Worm (Caenorhabditis elegans) whole organism, L3 larva: ENCODE measurements around the gene F13D12.10.
A peak's percentile ranks its signal among the peaks of the same experiment; 100 is the strongest.

ENCODE experiments used
- R02D3.7 ChIP-seq: fragments of 150-350 bp; optimal IDR thresholded peaks from 2 replicates; lab custom pipeline; 2014; ENCODE audit warnings: missing biosample characterization, missing genetic modification characterization
- ZK546.5 ChIP-seq: sonication (generic microtip); optimal IDR thresholded peaks from 2 replicates; lab custom pipeline; 2017; ENCODE audit warnings: missing biosample characterization, missing genetic modification characterization
- aly-2 ChIP-seq: fragments of 150-350 bp; optimal IDR thresholded peaks from 2 replicates; lab custom pipeline; 2014; ENCODE audit warnings: missing biosample characterization, missing genetic modification characterization
- ceh-16 ChIP-seq: sonication (generic microtip); optimal IDR thresholded peaks from 2 replicates; lab custom pipeline; 2017; ENCODE audit warnings: missing biosample characterization, missing genetic modification characterization
- ceh-28 ChIP-seq: fragments of 150-350 bp; optimal IDR thresholded peaks from 2 replicates; lab custom pipeline; 2014; ENCODE audit warnings: missing biosample characterization, missing genetic modification reagents, missing genetic modification characterization
- ceh-82 ChIP-seq: fragments of 150-350 bp; optimal IDR thresholded peaks from 2 replicates; lab custom pipeline; 2014; ENCODE audit warnings: missing biosample characterization, missing genetic modification characterization
- ceh-9 ChIP-seq: sonication (generic microtip); optimal IDR thresholded peaks from 2 replicates; lab custom pipeline; 2018; ENCODE audit warnings: missing biosample characterization, missing genetic modification characterization
- daf-12 ChIP-seq: fragments of 150-350 bp; optimal IDR thresholded peaks from 2 replicates; lab custom pipeline; 2014; ENCODE audit warnings: missing biosample characterization, missing genetic modification reagents, missing genetic modification characterization
- egl-27 ChIP-seq: sonication (generic microtip); optimal IDR thresholded peaks from 4 replicates; lab custom pipeline; 2017; ENCODE audit warnings: missing biosample characterization, missing genetic modification reagents, missing genetic modification characterization
- egl-5 ChIP-seq: fragments of 150-350 bp; optimal IDR thresholded peaks from 2 replicates; lab custom pipeline; 2017; ENCODE audit warnings: missing biosample characterization, missing genetic modification reagents, missing genetic modification characterization, inconsistent platforms
- elt-1 ChIP-seq: fragments of 150-350 bp; optimal IDR thresholded peaks from 2 replicates; lab custom pipeline; 2014; ENCODE audit warnings: missing biosample characterization, missing genetic modification characterization
- elt-2 ChIP-seq: sonication (generic microtip); optimal IDR thresholded peaks from 2 replicates; lab custom pipeline; 2016; ENCODE audit warnings: missing genetic modification reagents, mild to moderate bottlenecking, missing genetic modification characterization, missing compliant biosample characterization
- eor-1 ChIP-seq, 2 experiments: fragments of 150-350 bp; optimal IDR thresholded peaks; 2 replicates each; lab custom pipeline; 2014 to 2018; ENCODE audit warnings: missing biosample characterization in 2 of 2, missing genetic modification characterization in 2 of 2
- fkh-10 ChIP-seq: sonication (generic microtip); optimal IDR thresholded peaks from 2 replicates; lab custom pipeline; 2017; ENCODE audit warnings: missing biosample characterization, missing genetic modification reagents, missing genetic modification characterization
- fkh-2 ChIP-seq: fragments of 150-350 bp; optimal IDR thresholded peaks from 2 replicates; lab custom pipeline; 2014; ENCODE audit warnings: missing biosample characterization, missing genetic modification reagents, missing genetic modification characterization
- fos-1 ChIP-seq: fragments of 150-350 bp; optimal IDR thresholded peaks from 2 replicates; lab custom pipeline; 2014; ENCODE audit warnings: missing biosample characterization, missing genetic modification characterization
- hmg-11 ChIP-seq: sonication (generic microtip); optimal IDR thresholded peaks from 2 replicates; lab custom pipeline; 2016; ENCODE audit warnings: missing genetic modification characterization, missing compliant biosample characterization
- jun-1 ChIP-seq: fragments of 150-350 bp; optimal IDR thresholded peaks from 2 replicates; lab custom pipeline; 2014; ENCODE audit warnings: missing biosample characterization, missing genetic modification reagents, missing genetic modification characterization
- lin-15B ChIP-seq: fragments of 150-350 bp; optimal IDR thresholded peaks from 2 replicates; lab custom pipeline; 2014; ENCODE audit warnings: missing biosample characterization, missing genetic modification characterization
- lin-39 ChIP-seq: fragments of 150-350 bp; optimal IDR thresholded peaks from 2 replicates; lab custom pipeline; 2018; ENCODE audit warnings: missing biosample characterization, missing genetic modification reagents, missing genetic modification characterization
- lsy-12 ChIP-seq: sonication (generic microtip); optimal IDR thresholded peaks from 2 replicates; lab custom pipeline; 2016; ENCODE audit warnings: mild to moderate bottlenecking, missing genetic modification characterization, missing compliant biosample characterization
- mdl-1 ChIP-seq: fragments of 150-350 bp; optimal IDR thresholded peaks from 2 replicates; lab custom pipeline; 2014; ENCODE audit warnings: missing biosample characterization, missing genetic modification characterization
- mml-1 ChIP-seq: fragments of 150-350 bp; sonication (generic microtip); optimal IDR thresholded peaks from 3 replicates; lab custom pipeline; 2014; ENCODE audit warnings: missing biosample characterization, missing genetic modification characterization
- nfya-1 ChIP-seq: sonication (generic microtip); optimal IDR thresholded peaks from 2 replicates; lab custom pipeline; 2017; ENCODE audit warnings: missing genetic modification characterization, mild to moderate bottlenecking, missing compliant biosample characterization, antibody characterized with exemption, moderate library complexity; ENCODE audit not compliant: insufficient read depth
- nhr-11 ChIP-seq: fragments of 150-350 bp; optimal IDR thresholded peaks from 2 replicates; lab custom pipeline; 2014; ENCODE audit warnings: missing biosample characterization, missing genetic modification characterization
- nhr-12 ChIP-seq: fragments of 150-350 bp; optimal IDR thresholded peaks from 2 replicates; lab custom pipeline; 2014; ENCODE audit warnings: missing biosample characterization, missing genetic modification characterization
- nhr-23 ChIP-seq: fragments of 150-350 bp; optimal IDR thresholded peaks from 2 replicates; lab custom pipeline; 2014; ENCODE audit warnings: missing biosample characterization, missing genetic modification reagents, missing genetic modification characterization
- nhr-237 ChIP-seq: fragments of 150-350 bp; optimal IDR thresholded peaks from 2 replicates; lab custom pipeline; 2014; ENCODE audit warnings: missing biosample characterization, missing genetic modification characterization
- nhr-25 ChIP-seq: sonication (generic microtip); optimal IDR thresholded peaks from 2 replicates; lab custom pipeline; 2017; ENCODE audit warnings: missing biosample characterization, missing genetic modification characterization
- nhr-28 ChIP-seq: fragments of 150-350 bp; optimal IDR thresholded peaks from 2 replicates; lab custom pipeline; 2014; ENCODE audit warnings: missing biosample characterization, missing genetic modification characterization
- nhr-43 ChIP-seq: sonication (generic microtip); optimal IDR thresholded peaks from 2 replicates; lab custom pipeline; 2016; ENCODE audit warnings: mild to moderate bottlenecking, missing genetic modification characterization, missing compliant biosample characterization; ENCODE audit not compliant: poor library complexity, severe bottlenecking
- nhr-67 ChIP-seq: fragments of 150-350 bp; optimal IDR thresholded peaks from 2 replicates; lab custom pipeline; 2014; ENCODE audit warnings: missing biosample characterization, missing genetic modification characterization
- nhr-76 ChIP-seq: fragments of 150-350 bp; sonication (generic microtip); optimal IDR thresholded peaks from 5 replicates; lab custom pipeline; 2014; ENCODE audit warnings: missing biosample characterization, missing genetic modification characterization
- nhr-77 ChIP-seq: fragments of 150-350 bp; optimal IDR thresholded peaks from 2 replicates; lab custom pipeline; 2014; ENCODE audit warnings: missing biosample characterization, missing genetic modification characterization
- pha-4 ChIP-seq: fragments of 150-350 bp; optimal IDR thresholded peaks from 2 replicates; lab custom pipeline; 2014; ENCODE audit warnings: missing biosample characterization, missing genetic modification reagents, missing genetic modification characterization
- pqm-1 ChIP-seq: fragments of 150-350 bp; optimal IDR thresholded peaks from 2 replicates; lab custom pipeline; 2017; ENCODE audit warnings: missing biosample characterization, missing genetic modification characterization, inconsistent platforms
- sea-2 ChIP-seq: fragments of 150-350 bp; sonication (generic microtip); optimal IDR thresholded peaks from 4 replicates; lab custom pipeline; 2014; ENCODE audit warnings: missing biosample characterization, missing genetic modification reagents, missing genetic modification characterization
- skn-1 ChIP-seq: fragments of 150-350 bp; optimal IDR thresholded peaks from 2 replicates; lab custom pipeline; 2014; ENCODE audit warnings: missing biosample characterization, missing genetic modification characterization
- snpc-4 ChIP-seq: fragments of 150-350 bp; optimal IDR thresholded peaks from 2 replicates; lab custom pipeline; 2014; ENCODE audit warnings: missing biosample characterization, missing genetic modification characterization
- tbx-2 ChIP-seq: sonication (generic microtip); optimal IDR thresholded peaks from 2 replicates; lab custom pipeline; 2016; ENCODE audit warnings: mild to moderate bottlenecking, missing genetic modification characterization, missing compliant biosample characterization
- unc-39 ChIP-seq: sonication (generic microtip); optimal IDR thresholded peaks from 4 replicates; lab custom pipeline; 2017; ENCODE audit warnings: missing biosample characterization, missing genetic modification characterization
- unc-62 ChIP-seq: fragments of 150-350 bp; sonication (generic microtip); optimal IDR thresholded peaks from 4 replicates; lab custom pipeline; 2014; ENCODE audit warnings: missing biosample characterization, missing genetic modification reagents, missing genetic modification characterization
- zag-1 ChIP-seq: fragments of 150-350 bp; optimal IDR thresholded peaks from 2 replicates; lab custom pipeline; 2014; ENCODE audit warnings: missing biosample characterization, missing genetic modification characterization
- ztf-11 ChIP-seq: fragments of 150-350 bp; optimal IDR thresholded peaks from 2 replicates; lab custom pipeline; 2014; ENCODE audit warnings: missing biosample characterization, missing genetic modification characterization
- ztf-4 ChIP-seq: fragments of 150-350 bp; optimal IDR thresholded peaks from 2 replicates; lab custom pipeline; 2014; ENCODE audit warnings: missing biosample characterization, missing genetic modification characterization

F13D12.10 gene

DNA sequence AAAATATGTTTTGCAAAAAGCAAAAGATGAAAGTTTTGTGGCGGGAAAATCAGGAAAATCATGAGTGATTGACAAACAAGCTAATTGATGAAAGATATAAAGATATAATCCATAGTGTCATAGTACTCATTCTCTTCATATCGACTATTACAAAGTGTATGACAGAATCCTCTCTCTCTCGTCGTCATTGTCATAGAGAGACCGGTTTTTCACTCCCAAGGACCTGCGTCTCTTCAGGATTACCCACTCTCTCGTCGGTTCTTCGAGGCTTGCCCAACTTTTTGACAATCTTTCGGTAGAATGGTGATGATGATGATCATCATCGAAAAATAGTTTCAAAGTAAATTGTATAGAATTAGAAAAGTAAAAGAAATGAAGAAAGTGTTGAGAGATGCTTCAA lies 23.7 kb downstream of the F13D12.10 start (continued):
- TF ChIP-seq ceh-9 (tag; lab: Kevin White, UChicago): no peak
- TF ChIP-seq, all 47 proteins: peak for 5

- TF ChIP-seq fkh-10 (GFP tag; lab: Kevin White, UChicago) (no peak), elt-2 (peak; percentile 94), skn-1 (tag; lab: Kevin White, UChicago) (no peak), jun-1 (tag; lab: Kevin White, UChicago) (no peak), pqm-1 (peak; percentile 94)
Measured at ce11 chrII:11739199-11739598, 25.6 kb downstream of the F13D12.10 start, which contains the start of gene ctsa-1.2. Gene ctsa-1.2 (plus strand): TSS chrII:11739358.

DNA sequence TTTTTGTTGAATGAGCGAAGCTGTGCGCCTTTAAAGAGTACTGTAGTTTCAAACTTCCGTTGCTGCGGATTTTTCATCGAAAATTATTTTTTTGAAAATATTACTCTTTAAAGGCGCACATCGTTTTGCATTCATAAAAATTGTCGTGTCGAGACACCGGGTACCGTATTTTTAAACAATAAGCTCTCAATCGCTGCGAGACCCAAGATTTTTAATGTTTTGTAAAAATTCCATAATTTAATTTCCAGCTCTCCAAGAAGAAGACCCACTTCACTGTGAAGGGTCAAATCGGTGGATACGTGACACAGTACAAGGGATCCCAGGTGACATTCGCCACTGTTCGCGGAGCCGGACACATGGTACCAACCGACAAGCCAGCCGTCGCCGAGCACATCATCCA lies 28.7 kb downstream of the F13D12.10 start:
- TF ChIP-seq snpc-4 (tag; lab: Kevin White, UChicago): no peak
- TF ChIP-seq lin-15B (tag; lab: Kevin White, UChicago): no peak
- no peak for TF ChIP-seq nhr-237 (tag; lab: Kevin White, UChicago)
- no peak for TF ChIP-seq tbx-2 (tag; lab: Kevin White, UChicago)
- no peak for TF ChIP-seq fkh-10 (GFP tag; lab: Kevin White, UChicago)
- no peak for TF ChIP-seq unc-62 (GFP tag; lab: Kevin White, UChicago)
- TF ChIP-seq eor-1 (tag; optimal IDR thresholded peaks at IDR 0.05; lab: Kevin White, UChicago): no peak
- no peak for TF ChIP-seq fkh-2 (tag; lab: Kevin White, UChicago)
- TF ChIP-seq ceh-82: no peak
- no peak for TF ChIP-seq skn-1 (tag; lab: Kevin White, UChicago)
- no peak for TF ChIP-seq lsy-12 (tag; lab: Kevin White, UChicago)

DNA sequence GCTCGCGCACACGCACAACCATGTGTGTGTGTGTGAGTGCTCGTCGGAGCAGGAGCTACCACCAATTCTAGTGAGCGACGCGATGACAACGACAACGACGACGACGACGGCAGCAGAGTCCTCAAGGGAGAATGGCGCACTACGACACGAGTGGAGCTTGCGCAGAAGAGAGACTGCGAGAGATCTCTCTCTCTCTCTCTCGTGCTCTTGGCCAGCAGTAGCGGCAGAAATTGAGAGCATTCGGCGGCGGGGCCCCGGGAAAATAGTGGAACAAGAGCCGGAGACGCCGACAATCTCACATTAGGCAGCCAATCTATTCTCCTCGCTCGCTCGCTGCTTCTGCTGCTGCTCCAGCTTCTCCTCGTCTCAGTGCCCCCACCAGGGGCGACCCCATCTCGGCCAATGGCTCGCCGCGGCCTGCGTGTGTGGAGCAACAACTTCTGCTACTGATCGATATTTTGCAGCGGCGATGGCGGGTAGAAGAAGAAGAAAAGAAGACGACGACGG lies 33.2 kb downstream of the F13D12.10 start:
- peak; percentile 70 for TF ChIP-seq hmg-11 (tag; lab: Kevin White, UChicago)
- TF ChIP-seq sea-2 (GFP tag; lab: Kevin White, UChicago): peak; percentile 32
- no peak for TF ChIP-seq fos-1
- TF ChIP-seq aly-2: no peak
- TF ChIP-seq lin-39: peak; percentile 92
- TF ChIP-seq nhr-28: no peak
- TF ChIP-seq R02D3.7 (tag; lab: Kevin White, UChicago): no peak
- no peak for TF ChIP-seq jun-1 (tag; lab: Kevin White, UChicago)
- TF ChIP-seq ceh-28 (tag; lab: Kevin White, UChicago): peak; percentile 32
- no peak for TF ChIP-seq nhr-77 (tag; lab: Kevin White, UChicago)
- TF ChIP-seq nhr-23: no peak
- TF ChIP-seq unc-62 (GFP tag; lab: Kevin White, UChicago): no peak
- peak; percentile 15 for TF ChIP-seq mdl-1 (tag; lab: Kevin White, UChicago)
- TF ChIP-seq egl-27 (tag; lab: Kevin White, UChicago): peak; percentile 70
- TF ChIP-seq nhr-67 (tag; lab: Kevin White, UChicago): no peak
- TF ChIP-seq elt-2: no peak
- TF ChIP-seq pha-4 (tag; lab: Kevin White, UChicago): no peak
- no peak for TF ChIP-seq nhr-76 (tag; lab: Kevin White, UChicago)
- TF ChIP-seq skn-1 (tag; lab: Kevin White, UChicago): peak; percentile 9
- TF ChIP-seq egl-5 (tag; lab: Kevin White, UChicago): peak; percentile 50
- TF ChIP-seq unc-39 (tag; lab: Kevin White, UChicago): no peak
- no peak for TF ChIP-seq nhr-43
- TF ChIP-seq nhr-25 (tag; lab: Kevin White, UChicago): no peak
- TF ChIP-seq daf-12: no peak
- TF ChIP-seq nhr-237 (tag; lab: Kevin White, UChicago): no peak
- no peak for TF ChIP-seq ZK546.5
- no peak for TF ChIP-seq ztf-11 (tag; lab: Kevin White, UChicago)
- TF ChIP-seq fkh-2 (tag; lab: Kevin White, UChicago): no peak
- TF ChIP-seq nfya-1 (tag; lab: Kevin White, UChicago): peak; percentile 90
- TF ChIP-seq nhr-11 (tag; lab: Kevin White, UChicago): no peak
- TF ChIP-seq elt-1 (tag; lab: Kevin White, UChicago): peak; percentile 4
- TF ChIP-seq lsy-12 (tag; lab: Kevin White, UChicago): peak; percentile 59
- peak; percentile 53 for TF ChIP-seq ceh-82
- TF ChIP-seq ceh-16 (tag; lab: Kevin White, UChicago): no peak
- no peak for TF ChIP-seq nhr-12 (tag; lab: Kevin White, UChicago)
- TF ChIP-seq tbx-2 (tag; lab: Kevin White, UChicago): peak; percentile 47
- no peak for TF ChIP-seq eor-1 (tag; optimal IDR thresholded peaks at IDR 0.05; lab: Kevin White, UChicago)
- no peak for TF ChIP-seq mml-1 (tag; lab: Kevin White, UChicago)
- TF ChIP-seq pqm-1: no peak
- no peak for TF ChIP-seq ceh-9 (tag; lab: Kevin White, UChicago)
- TF ChIP-seq fkh-10 (GFP tag; lab: Kevin White, UChicago): peak; percentile 30
- no peak for TF ChIP-seq ztf-4 (tag; lab: Kevin White, UChicago)
- TF ChIP-seq lin-15B (tag; lab: Kevin White, UChicago): peak; percentile 24
- peak; percentile 22 for TF ChIP-seq zag-1 (tag; lab: Kevin White, UChicago)
